Fruit fly (Drosophila melanogaster): ENCODE data around the gene bcn92.

Gene bcn92

dm6 chrX:2123965-2124688 lies 25.3 kb downstream of the bcn92 start (continued):
- TF ChIP-seq CG13624 (GFP tag; optimal IDR thresholded peaks at IDR 0.05) = peak; percentile 54
- TF ChIP-seq fd96Cb (tag; optimal IDR thresholded peaks at IDR 0.05) = peak; percentile 98
- peak; percentile 87 for TF ChIP-seq B-H1 (GFP tag; IDR thresholded peaks at IDR 0.05)
- peak; percentile 98 for TF ChIP-seq CG6813 (GFP tag; optimal IDR thresholded peaks at IDR 0.05)
- peak; percentile 93 for TF ChIP-seq CG17912 (GFP tag; optimal IDR thresholded peaks at IDR 0.05)
- peak; percentile 90 for TF ChIP-seq Med (GFP tag)
- TF ChIP-seq CG30403 (GFP tag; optimal IDR thresholded peaks at IDR 0.05) = peak; percentile 92
- TF ChIP-seq CG2875 (GFP tag; optimal IDR thresholded peaks at IDR 0.05) = peak; percentile 97
- TF ChIP-seq Dek (tag; optimal IDR thresholded peaks at IDR 0.05) = peak; percentile 96
- peak; percentile 64; the same call in 1 of the 2 replicates for TF ChIP-seq Atf6 (GFP tag; IDR thresholded peaks at IDR 0.05)
- TF ChIP-seq Ets97D (GFP tag; optimal IDR thresholded peaks at IDR 0.05) = peak; percentile 27
- TF ChIP-seq grau (tag; optimal IDR thresholded peaks at IDR 0.05) = peak; percentile 98
- TF ChIP-seq repo (GFP tag; optimal IDR thresholded peaks at IDR 0.05) = peak; percentile 67
- TF ChIP-seq CG17385 (GFP tag; optimal IDR thresholded peaks at IDR 0.05) = peak; percentile 96
- peak; percentile 98 for TF ChIP-seq CG17829 (tag; optimal IDR thresholded peaks at IDR 0.05)
- peak; percentile 67 to 88 for TF ChIP-seq Pdp1 (GFP tag; optimal IDR thresholded peaks at IDR 0.05)
- peak; percentile 80 for TF ChIP-seq CG10565 (GFP tag; optimal IDR thresholded peaks at IDR 0.05)
- TF ChIP-seq ci (GFP tag; IDR thresholded peaks at IDR 0.05) = peak; percentile 88
- TF ChIP-seq Atf3 (GFP tag; optimal IDR thresholded peaks at IDR 0.05) = peak; percentile 80
- peak; percentile 77 for TF ChIP-seq tx (GFP tag; optimal IDR thresholded peaks at IDR 0.05)
- TF ChIP-seq fru (optimal IDR thresholded peaks at IDR 0.05) = no peak
- peak; percentile 81 for TF ChIP-seq CG1603 (tag; optimal IDR thresholded peaks at IDR 0.05)
- TF ChIP-seq Elba2 (GFP tag; optimal IDR thresholded peaks at IDR 0.05) = peak; percentile 73
- TF ChIP-seq CG6654 (GFP tag; optimal IDR thresholded peaks at IDR 0.05) = peak; percentile 92
- TF ChIP-seq stc (GFP tag; IDR thresholded peaks at IDR 0.05) = peak; percentile 89
- peak; percentile 66 for TF ChIP-seq CG7987 (GFP tag; optimal IDR thresholded peaks at IDR 0.05)
- peak; percentile 34 for TF ChIP-seq crc (GFP tag; optimal IDR thresholded peaks at IDR 0.05)
- peak; percentile 95 for TF ChIP-seq sug (tag; optimal IDR thresholded peaks at IDR 0.05)
- peak; percentile 92 for TF ChIP-seq CG9932 (GFP tag; IDR thresholded peaks at IDR 0.05)
- TF ChIP-seq Deaf1 (tag; optimal IDR thresholded peaks at IDR 0.05) = peak; percentile 81
- peak; percentile 96 for TF ChIP-seq CG10654 (GFP tag; optimal IDR thresholded peaks at IDR 0.05)
- peak; percentile 98 for TF ChIP-seq CG12659 (GFP tag; optimal IDR thresholded peaks at IDR 0.05)
- peak; percentile 78 for TF ChIP-seq CG17802 (tag; optimal IDR thresholded peaks at IDR 0.05)
- TF ChIP-seq Awh (GFP tag; IDR thresholded peaks at IDR 0.05) = peak; percentile 79
- TF ChIP-seq D19A (tag; optimal IDR thresholded peaks at IDR 0.05) = peak; percentile 97
- TF ChIP-seq CG42726 (GFP tag; IDR thresholded peaks at IDR 0.05; ENCODE audit: partially characterized antibody) = no peak
- no peak for TF ChIP-seq pita (GFP tag; optimal IDR thresholded peaks at IDR 0.05)
- peak; percentile 85 for TF ChIP-seq MTF-1 (GFP tag; optimal IDR thresholded peaks at IDR 0.05; ENCODE audit: borderline replicate concordance)
- peak; percentile 99 for TF ChIP-seq dmrt99B (tag; optimal IDR thresholded peaks at IDR 0.05)
- TF ChIP-seq zen2 (GFP tag; IDR thresholded peaks at IDR 0.05; ENCODE audit: partially characterized antibody) = no peak
- TF ChIP-seq Optix (GFP tag; IDR thresholded peaks at IDR 0.05) = peak; percentile 93
- TF ChIP-seq ems (GFP tag; optimal IDR thresholded peaks at IDR 0.05) = peak; percentile 84
- peak; percentile 81 for TF ChIP-seq corto (GFP tag; optimal IDR thresholded peaks at IDR 0.05)
- peak; percentile 100 for TF ChIP-seq CG17361 (GFP tag; IDR thresholded peaks at IDR 0.05)
- peak; percentile 19 for TF ChIP-seq Bteb2 (GFP tag; optimal IDR thresholded peaks at IDR 0.05)
- TF ChIP-seq her (GFP tag; optimal IDR thresholded peaks at IDR 0.05) = peak; percentile 69
- TF ChIP-seq CG4730 (GFP tag; IDR thresholded peaks at IDR 0.05) = peak; percentile 83
- TF ChIP-seq Kr (GFP tag; optimal IDR thresholded peaks at IDR 0.05) = peak; percentile 90
- peak; percentile 75 for TF ChIP-seq gsb (GFP tag; IDR thresholded peaks at IDR 0.05)

All from whole organism, embryonic.